Worm (Caenorhabditis elegans): ENCODE data around the gene ZK180.6.

ce11 chrIV:4475362-4476086, 49.3 kb downstream of the ZK180.6 start:
- TF ChIP-seq aha-1 (tag; optimal IDR thresholded peaks at IDR 0.05) (no peak), zag-1 (tag; optimal IDR thresholded peaks at IDR 0.05) (no peak), nhr-77 (tag; optimal IDR thresholded peaks at IDR 0.05) (no peak)

All from whole organism, L1 larva.